Fruit fly (Drosophila melanogaster) whole organism, embryonic: ENCODE measurements around the gene CG46303.

ENCODE experiments used
- CG10147 ChIP-seq: fragments of 200-800 bp; sonication (Bioruptor generic); optimal IDR thresholded peaks from 2 replicates; lab custom pipeline; 2019; ENCODE audit warnings: missing biosample characterization, mild to moderate bottlenecking, missing genetic modification characterization, moderate library complexity
- CG10654 ChIP-seq: fragments of 200-800 bp; sonication (Bioruptor generic); optimal IDR thresholded peaks from 2 replicates; lab custom pipeline; 2016; ENCODE audit warnings: missing biosample characterization, missing genetic modification characterization
- CG10959 ChIP-seq: fragments of 200-800 bp; sonication (Bioruptor generic); IDR thresholded peaks from 2 replicates; pipeline ENCODE4 v1.3.6; 2022; ENCODE audit warnings: missing biosample characterization, missing genetic modification characterization
- CG11085 ChIP-seq: fragments of 200-800 bp; sonication (Bioruptor generic); IDR thresholded peaks from 2 replicates; pipeline ENCODE4 v1.3.6; 2022; ENCODE audit warnings: missing biosample characterization, missing genetic modification characterization
- CG11560 ChIP-seq: fragments of 200-800 bp; sonication (Bioruptor generic); IDR thresholded peaks from 3 replicates; pipeline ENCODE4 v1.3.6; 2022; ENCODE audit warnings: missing biosample characterization, missing genetic modification characterization
- CG12744 ChIP-seq: fragments of 200-800 bp; sonication (Bioruptor generic); optimal IDR thresholded peaks from 2 replicates; lab custom pipeline; 2016; ENCODE audit warnings: missing biosample characterization, missing genetic modification characterization
- CG13894 ChIP-seq: fragments of 200-800 bp; sonication (Bioruptor generic); optimal IDR thresholded peaks from 3 replicates; lab custom pipeline; 2018; ENCODE audit warnings: missing biosample characterization, mild to moderate bottlenecking, missing genetic modification characterization, moderate library complexity
- CG17328 ChIP-seq: fragments of 200-800 bp; sonication (Bioruptor generic); IDR thresholded peaks from 2 replicates; pipeline ENCODE4 v1.3.6; 2022; ENCODE audit warnings: missing biosample characterization, missing genetic modification characterization
- CG18619 ChIP-seq: fragments of 200-800 bp; sonication (Bioruptor generic); optimal IDR thresholded peaks from 3 replicates; lab custom pipeline; 2017; ENCODE audit warnings: missing biosample characterization, mild to moderate bottlenecking, missing genetic modification characterization
- CG30020 ChIP-seq: fragments of 200-800 bp; optimal IDR thresholded peaks from 2 replicates; lab custom pipeline; 2019; ENCODE audit warnings: missing biosample characterization, mild to moderate bottlenecking, missing genetic modification characterization, moderate library complexity
- CG3407 ChIP-seq: fragments of 200-800 bp; sonication (Bioruptor generic); optimal IDR thresholded peaks from 2 replicates; lab custom pipeline; 2018; ENCODE audit warnings: missing biosample characterization, mild to moderate bottlenecking, missing genetic modification characterization
- CG5953 ChIP-seq: fragments of 200-800 bp; sonication (Bioruptor generic); IDR thresholded peaks from 2 replicates; pipeline ENCODE4 v1.3.6; 2022; ENCODE audit warnings: missing biosample characterization, missing genetic modification characterization
- CG6175 ChIP-seq: fragments of 200-800 bp; sonication (Bioruptor generic); IDR thresholded peaks from 3 replicates; pipeline ENCODE4 v1.3.6; 2022; ENCODE audit warnings: missing biosample characterization, missing genetic modification characterization
- CG6254 ChIP-seq: fragments of 200-800 bp; sonication (Bioruptor generic); optimal IDR thresholded peaks from 3 replicates; lab custom pipeline; 2017; ENCODE audit warnings: mild to moderate bottlenecking, missing biosample characterization, missing genetic modification reagents, missing genetic modification characterization
- CG6854 ChIP-seq: fragments of 200-800 bp; sonication (Bioruptor generic); optimal IDR thresholded peaks from 3 replicates; lab custom pipeline; 2017; ENCODE audit warnings: missing biosample characterization, mild to moderate bottlenecking, missing genetic modification characterization
- CG7556 ChIP-seq: fragments of 200-800 bp; sonication (Bioruptor generic); optimal IDR thresholded peaks from 2 replicates; lab custom pipeline; 2017; ENCODE audit warnings: missing biosample characterization, mild to moderate bottlenecking, missing genetic modification characterization
- CG9817 ChIP-seq: fragments of 200-800 bp; sonication (Bioruptor generic); optimal IDR thresholded peaks from 2 replicates; lab custom pipeline; 2018; ENCODE audit warnings: missing biosample characterization, mild to moderate bottlenecking, missing genetic modification characterization, moderate library complexity
- CoRest ChIP-seq: fragments of 200-800 bp; sonication (Bioruptor generic); optimal IDR thresholded peaks from 3 replicates; lab custom pipeline; 2018; ENCODE audit warnings: missing biosample characterization, mild to moderate bottlenecking, missing genetic modification characterization, moderate library complexity
- D ChIP-seq, 2 experiments: fragments of 200-800 bp in 1 of 2; fragments of >200 bp in 1 of 2; sonication (Bioruptor generic) in 1 of 2; optimal IDR thresholded peaks; 2 replicates in 1 of 2; 3 replicates in 1 of 2; lab custom pipeline; 2017; ENCODE audit warnings: mild to moderate bottlenecking in 1 of 2, missing biosample characterization in 1 of 2, missing genetic modification characterization in 1 of 2, missing genetic modification reagents in 1 of 2
- Deaf1 ChIP-seq: fragments of 200-800 bp; optimal IDR thresholded peaks from 3 replicates; lab custom pipeline; 2019; ENCODE audit warnings: missing biosample characterization, mild to moderate bottlenecking, missing genetic modification characterization, moderate library complexity
- Dfd ChIP-seq, 2 experiments: fragments of >200 bp; optimal IDR thresholded peaks; 2 replicates each; lab custom pipeline; 2017; ENCODE audit warnings: missing biosample characterization in 2 of 2, missing genetic modification characterization in 2 of 2
- Dp ChIP-seq: fragments of 200-800 bp; sonication (Bioruptor generic); optimal IDR thresholded peaks from 2 replicates; lab custom pipeline; 2018; ENCODE audit warnings: missing biosample characterization, mild to moderate bottlenecking, missing genetic modification characterization, moderate library complexity
- ERR ChIP-seq: fragments of 200-800 bp; sonication (Bioruptor generic); optimal IDR thresholded peaks from 2 replicates; lab custom pipeline; 2016; ENCODE audit warnings: missing biosample characterization, missing genetic modification characterization
- H2.0 ChIP-seq: fragments of 200-800 bp; sonication (Bioruptor generic); IDR thresholded peaks from 2 replicates; pipeline ENCODE4 v1.3.6; 2022; ENCODE audit warnings: missing biosample characterization, missing genetic modification characterization
- Hmx ChIP-seq: fragments of 200-800 bp; sonication (Bioruptor generic); optimal IDR thresholded peaks from 2 replicates; lab custom pipeline; 2016; ENCODE audit warnings: missing biosample characterization, missing genetic modification characterization
- Hr39 ChIP-seq: fragments of >200 bp; optimal IDR thresholded peaks from 2 replicates; lab custom pipeline; 2017
- Max ChIP-seq: fragments of 200-800 bp; sonication (Bioruptor generic); optimal IDR thresholded peaks from 2 replicates; lab custom pipeline; 2016; ENCODE audit warnings: missing biosample characterization, mild to moderate bottlenecking, missing genetic modification characterization
- PHDP ChIP-seq: fragments of 200-800 bp; sonication (Bioruptor generic); optimal IDR thresholded peaks from 3 replicates; lab custom pipeline; 2018; ENCODE audit warnings: missing biosample characterization, mild to moderate bottlenecking, missing genetic modification characterization, moderate library complexity
- Ravus ChIP-seq: fragments of 200-800 bp; sonication (Bioruptor generic); IDR thresholded peaks from 2 replicates; pipeline ENCODE4 v1.3.6; 2022; ENCODE audit warnings: missing biosample characterization, missing genetic modification characterization
- Sox102F ChIP-seq: fragments of 200-800 bp; sonication (Bioruptor generic); optimal IDR thresholded peaks from 2 replicates; lab custom pipeline; 2018; ENCODE audit warnings: missing biosample characterization, mild to moderate bottlenecking, missing genetic modification characterization, moderate library complexity
- TFAM ChIP-seq: fragments of 200-800 bp; sonication (Bioruptor generic); optimal IDR thresholded peaks from 2 replicates; lab custom pipeline; 2017; ENCODE audit warnings: missing biosample characterization, missing genetic modification characterization, inconsistent platforms
- ase ChIP-seq: fragments of 200-800 bp; sonication (Bioruptor generic); IDR thresholded peaks from 3 replicates; pipeline ENCODE4 v1.3.6; 2022; ENCODE audit warnings: missing biosample characterization, missing genetic modification characterization
- ash1 ChIP-seq: fragments of 200-800 bp; sonication (Bioruptor generic); optimal IDR thresholded peaks from 2 replicates; lab custom pipeline; 2018; ENCODE audit warnings: missing biosample characterization, mild to moderate bottlenecking, missing genetic modification characterization
- bab2 ChIP-seq: fragments of 200-800 bp; sonication (Bioruptor generic); optimal IDR thresholded peaks from 2 replicates; lab custom pipeline; 2016; ENCODE audit warnings: missing biosample characterization, missing genetic modification characterization
- bsh ChIP-seq, 2 experiments: fragments of 200-800 bp; sonication (Bioruptor generic); optimal IDR thresholded peaks; 2 replicates each; lab custom pipeline; 2017 to 2018; ENCODE audit warnings: mild to moderate bottlenecking in 2 of 2, missing biosample characterization in 2 of 2, missing genetic modification characterization in 2 of 2, moderate library complexity in 1 of 2
- cas ChIP-seq: fragments of 200-800 bp; sonication (Bioruptor generic); IDR thresholded peaks from 2 replicates; pipeline ENCODE4 v1.3.6; 2022; ENCODE audit warnings: missing biosample characterization, missing genetic modification characterization
- esg ChIP-seq: fragments of 200-800 bp; sonication (Bioruptor generic); conservative IDR thresholded peaks from 2 replicates; pipeline ENCODE4 v1.3.6; 2022; ENCODE audit warnings: missing biosample characterization, missing genetic modification characterization
- gce ChIP-seq: fragments of 200-800 bp; sonication (Bioruptor generic); IDR thresholded peaks from 3 replicates; pipeline ENCODE4 v1.3.6; 2022; ENCODE audit warnings: missing biosample characterization, missing genetic modification characterization
- grau ChIP-seq: fragments of 200-800 bp; optimal IDR thresholded peaks from 3 replicates; lab custom pipeline; 2019; ENCODE audit warnings: missing biosample characterization, mild to moderate bottlenecking, missing genetic modification characterization, moderate library complexity
- gro ChIP-seq: fragments of 200-800 bp; sonication (Bioruptor generic); optimal IDR thresholded peaks from 2 replicates; lab custom pipeline; 2016; ENCODE audit warnings: missing biosample characterization, missing genetic modification characterization
- nerfin-2 ChIP-seq: fragments of 200-800 bp; sonication (Bioruptor generic); IDR thresholded peaks from 2 replicates; pipeline ENCODE4 v1.3.6; 2022; ENCODE audit warnings: missing biosample characterization, missing genetic modification characterization; ENCODE audit not compliant: partially characterized antibody
- odd ChIP-seq: fragments of 200-800 bp; sonication (Bioruptor generic); optimal IDR thresholded peaks from 2 replicates; lab custom pipeline; 2017; ENCODE audit warnings: missing biosample characterization, mild to moderate bottlenecking, missing genetic modification characterization
- pzg ChIP-seq: fragments of 200-800 bp; sonication (Bioruptor generic); optimal IDR thresholded peaks from 3 replicates; lab custom pipeline; 2018; ENCODE audit warnings: missing biosample characterization, mild to moderate bottlenecking, missing genetic modification characterization, moderate library complexity
- ranshi ChIP-seq: fragments of 200-800 bp; sonication (Bioruptor generic); IDR thresholded peaks from 2 replicates; pipeline ENCODE4 v1.3.6; 2022; ENCODE audit warnings: missing biosample characterization, missing genetic modification characterization
- repo ChIP-seq: fragments of 200-800 bp; sonication (Bioruptor generic); optimal IDR thresholded peaks from 2 replicates; lab custom pipeline; 2016; ENCODE audit warnings: missing biosample characterization, missing genetic modification characterization
- run ChIP-seq: fragments of 200-800 bp; sonication (Bioruptor generic); optimal IDR thresholded peaks from 3 replicates; lab custom pipeline; 2018; ENCODE audit warnings: missing biosample characterization, mild to moderate bottlenecking, missing genetic modification characterization
- stwl ChIP-seq: fragments of 200-800 bp; sonication (Bioruptor generic); optimal IDR thresholded peaks from 3 replicates; lab custom pipeline; 2018; ENCODE audit warnings: missing biosample characterization, mild to moderate bottlenecking, missing genetic modification characterization, moderate library complexity
- tna ChIP-seq: fragments of 200-800 bp; sonication (Bioruptor generic); IDR thresholded peaks from 2 replicates; pipeline ENCODE4 v1.3.6; 2022; ENCODE audit warnings: missing biosample characterization, missing genetic modification characterization; ENCODE audit not compliant: partially characterized antibody
- zen2 ChIP-seq: fragments of 200-800 bp; sonication (Bioruptor generic); IDR thresholded peaks from 3 replicates; pipeline ENCODE4 v1.3.6; 2022; ENCODE audit warnings: missing biosample characterization, missing genetic modification characterization; ENCODE audit not compliant: partially characterized antibody
- zf30C ChIP-seq: fragments of 200-800 bp; sonication (Bioruptor generic); optimal IDR thresholded peaks from 3 replicates; lab custom pipeline; 2018; ENCODE audit warnings: missing biosample characterization, mild to moderate bottlenecking, missing genetic modification characterization

Gene CG46303

DNA sequence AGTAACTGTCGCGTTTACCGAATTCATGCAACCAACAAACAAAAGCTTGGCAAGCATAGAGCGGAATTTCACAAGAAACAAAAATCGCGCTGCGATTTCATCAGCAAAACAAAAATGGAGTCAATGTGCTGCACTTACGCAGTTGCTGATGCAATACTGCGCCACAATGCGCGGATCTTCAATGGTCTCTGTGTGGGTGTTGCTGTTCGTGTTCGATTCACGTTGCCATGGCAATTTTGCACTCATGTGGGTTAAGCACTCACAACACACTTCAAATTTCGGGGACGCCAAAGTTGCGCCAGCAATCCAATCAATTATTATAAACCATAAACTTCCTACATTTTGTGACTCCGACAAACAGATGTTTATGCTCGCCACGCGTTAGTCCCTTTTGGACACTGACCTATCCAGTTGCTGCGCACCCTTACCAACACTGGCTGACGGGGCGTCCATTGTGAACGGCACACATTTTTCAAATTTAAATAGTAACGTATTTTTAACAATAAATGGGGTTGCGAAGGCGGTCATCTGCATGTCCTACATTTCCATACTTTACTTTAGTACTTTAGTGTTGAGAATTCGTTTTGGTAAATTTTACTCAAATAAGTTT lies 40.4 kb downstream of the CG46303 start, which contains the start of gene CG2017:
CG2017 (minus strand) TSS at position 374 of the 610 bp plus-strand sequence.
- TF ChIP-seq zf30C (GFP tag; lab: Kevin White, UChicago): no peak
- TF ChIP-seq H2.0: no peak; the same call in 1 of the 2 replicates
- peak; percentile 11 for TF ChIP-seq Sox102F (GFP tag; lab: Kevin White, UChicago)
- TF ChIP-seq CG6254 (GFP tag; lab: Kevin White, UChicago): no peak
- TF ChIP-seq zen2: no peak
- TF ChIP-seq stwl (tag; lab: Kevin White, UChicago): peak; percentile 96
- TF ChIP-seq CG7556 (GFP tag; lab: Kevin White, UChicago): no peak
- peak; percentile 1 for TF ChIP-seq CG13894 (tag; lab: Kevin White, UChicago)
- peak; percentile 25 for TF ChIP-seq CG18619 (GFP tag; lab: Kevin White, UChicago)
- TF ChIP-seq CoRest: peak; percentile 66
- TF ChIP-seq run (tag; lab: Kevin White, UChicago): no peak
- TF ChIP-seq Deaf1 (tag; lab: Kevin White, UChicago): no peak
- no peak for TF ChIP-seq cas (GFP tag; lab: Robert Waterston, UW)
- no peak for TF ChIP-seq Hr39 (lab: Kevin White, UChicago)
- TF ChIP-seq CG10147 (GFP tag; lab: Kevin White, UChicago): no peak
- peak; percentile 29 for TF ChIP-seq ERR
- TF ChIP-seq CG6854 (GFP tag; lab: Kevin White, UChicago): no peak
- no peak for TF ChIP-seq Max
- peak; percentile 27 for TF ChIP-seq ash1 (GFP tag; lab: Kevin White, UChicago)
- no peak for TF ChIP-seq Hmx
- no peak for TF ChIP-seq ase (GFP tag; lab: Robert Waterston, UW)
- peak; percentile 53 for TF ChIP-seq bab2 (GFP tag; lab: Kevin White, UChicago)
- no peak for TF ChIP-seq CG30020 (tag; lab: Kevin White, UChicago)
- peak; percentile 94 for TF ChIP-seq pzg (GFP tag; lab: Kevin White, UChicago)
- no peak for TF ChIP-seq D (optimal IDR thresholded peaks at IDR 0.05; lab: Kevin White, UChicago)
- no peak for TF ChIP-seq D (GFP tag; optimal IDR thresholded peaks at IDR 0.05; lab: Kevin White, UChicago)
- no peak for TF ChIP-seq esg (GFP tag; lab: Robert Waterston, UW)
- peak; percentile 30 for TF ChIP-seq PHDP (tag; lab: Kevin White, UChicago)
- no peak for TF ChIP-seq ranshi
- TF ChIP-seq Dfd (GFP tag; optimal IDR thresholded peaks at IDR 0.05; lab: Kevin White, UChicago): no peak
- no peak for TF ChIP-seq CG3407 (GFP tag; lab: Kevin White, UChicago)
- no peak for TF ChIP-seq Ravus
- no peak for TF ChIP-seq CG10654 (GFP tag; lab: Kevin White, UChicago)
- no peak for TF ChIP-seq gce (GFP tag; lab: Robert Waterston, UW)
- TF ChIP-seq CG11560 (tag; lab: Robert Waterston, UW): no peak
- no peak for TF ChIP-seq odd (GFP tag; lab: Kevin White, UChicago)
- peak; percentile 36 for TF ChIP-seq grau (tag; lab: Kevin White, UChicago)
- TF ChIP-seq TFAM (GFP tag; lab: Kevin White, UChicago): no peak
- no peak for TF ChIP-seq CG5953 (GFP tag; lab: Robert Waterston, UW)
- TF ChIP-seq Dp: peak; percentile 82
- TF ChIP-seq CG12744: peak; percentile 20
- TF ChIP-seq bsh (GFP tag; optimal IDR thresholded peaks at IDR 0.05; lab: Kevin White, UChicago): no peak
- no peak; the same call in 1 of the 2 replicates for TF ChIP-seq CG11085 (GFP tag; lab: Robert Waterston, UW)
- peak; percentile 33 for TF ChIP-seq repo (GFP tag; lab: Kevin White, UChicago)
- no peak for TF ChIP-seq tna
- peak; percentile 45 for TF ChIP-seq gro (GFP tag; lab: Kevin White, UChicago)
- no peak for TF ChIP-seq CG17328 (GFP tag; lab: Robert Waterston, UW)
- no peak for TF ChIP-seq nerfin-2 (GFP tag; lab: Robert Waterston, UW)
- peak; percentile 50 for TF ChIP-seq CG9817 (tag; lab: Kevin White, UChicago)
- no peak for TF ChIP-seq CG10959
- TF ChIP-seq CG6175 (GFP tag; lab: Robert Waterston, UW): no peak
